Worm (Caenorhabditis elegans): Measurements from ENCODE around the gene T23B7.2.

Gene T23B7.2

ce11 chrII:4874335-4874861 lies 32.4 kb upstream of the T23B7.2 start, which contains the start of gene F11G11.15:
Gene F11G11.15 (plus strand): TSS chrII:4874845.
- TF ChIP-seq blmp-1 (tag; optimal IDR thresholded peaks at IDR 0.05) (no peak), mab-5 (tag; optimal IDR thresholded peaks at IDR 0.05) (no peak), elt-1 (tag; optimal IDR thresholded peaks at IDR 0.05; ENCODE audit: borderline replicate concordance, insufficient read depth) (no peak), snpc-4 (tag; optimal IDR thresholded peaks at IDR 0.05) (no peak), nhr-237 (tag; optimal IDR thresholded peaks at IDR 0.05) (no peak), nhr-2 (tag; optimal IDR thresholded peaks at IDR 0.05) (no peak), nhr-12 (tag; optimal IDR thresholded peaks at IDR 0.05) (no peak), flh-1 (GFP tag; optimal IDR thresholded peaks at IDR 0.05) (no peak), lin-13 (tag; optimal IDR thresholded peaks at IDR 0.05) (no peak), unc-120 (tag; optimal IDR thresholded peaks at IDR 0.05; ENCODE audit: poor library complexity, severe bottlenecking) (no peak), mep-1 (tag; optimal IDR thresholded peaks at IDR 0.05) (no peak), hlh-1 (tag; optimal IDR thresholded peaks at IDR 0.05) (no peak), ceh-39 (tag; optimal IDR thresholded peaks at IDR 0.05) (no peak), mls-2 (tag; optimal IDR thresholded peaks at IDR 0.05) (no peak), nhr-28 (tag; optimal IDR thresholded peaks at IDR 0.05) (no peak)

DNA sequence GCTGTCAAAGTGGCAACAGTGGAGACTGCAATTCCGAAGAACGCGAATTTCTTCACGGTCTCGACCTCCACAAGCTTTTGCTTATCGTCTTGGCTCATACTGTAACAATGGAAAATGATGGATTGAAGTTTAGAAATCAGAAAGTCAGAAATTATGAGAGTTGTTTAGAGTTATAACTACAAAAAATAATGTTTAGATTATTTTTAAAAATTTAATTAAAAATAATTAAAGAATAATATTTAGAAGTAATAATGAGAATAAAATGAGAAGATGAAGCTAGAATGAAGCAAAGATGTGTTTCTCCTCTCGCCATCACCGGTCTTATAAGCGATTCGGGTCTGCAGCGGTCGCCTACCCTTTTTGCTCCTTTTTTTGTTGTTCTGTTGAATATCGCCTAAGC lies 31.0 kb upstream of the T23B7.2 start, which contains the start of gene col-73:
col-73 (minus strand) TSS at position 101 of the 400 bp plus-strand sequence.
- TF ChIP-seq elt-3 (tag; optimal IDR thresholded peaks at IDR 0.05) (no peak), ceh-43 (GFP tag; optimal IDR thresholded peaks at IDR 0.05) (no peak), zip-8 (tag; optimal IDR thresholded peaks at IDR 0.05) (no peak), mep-1 (tag; optimal IDR thresholded peaks at IDR 0.05) (no peak), lsy-2 (tag; optimal IDR thresholded peaks at IDR 0.05) (no peak), tbx-8 (GFP tag; optimal IDR thresholded peaks at IDR 0.05) (no peak), lin-13 (tag; optimal IDR thresholded peaks at IDR 0.05) (no peak), lin-32 (GFP tag; optimal IDR thresholded peaks at IDR 0.05) (no peak), sptf-1 (tag; optimal IDR thresholded peaks at IDR 0.05) (no peak), nhr-12 (tag; optimal IDR thresholded peaks at IDR 0.05) (no peak), flh-1 (GFP tag; optimal IDR thresholded peaks at IDR 0.05) (no peak), mab-5 (tag; optimal IDR thresholded peaks at IDR 0.05) (no peak), nhr-76 (tag; optimal IDR thresholded peaks at IDR 0.05) (no peak)

DNA sequence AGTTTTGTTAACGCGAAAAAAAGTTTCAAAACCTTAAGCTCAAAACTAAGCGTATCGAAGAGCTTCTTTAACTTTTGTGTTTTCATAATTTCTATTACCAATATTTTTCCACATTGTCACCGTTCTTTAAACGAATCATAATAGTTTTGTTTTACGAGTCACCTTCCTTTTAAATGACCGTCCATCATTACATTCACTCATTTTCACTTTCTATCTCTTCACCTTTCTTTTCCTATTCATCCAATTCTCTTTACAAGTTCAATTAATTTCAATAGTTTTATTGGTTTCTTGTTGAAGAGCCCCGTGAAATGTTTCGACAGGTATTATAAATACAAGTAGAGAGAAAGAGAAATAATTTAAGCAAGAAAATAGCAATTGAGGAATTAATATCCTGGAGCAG lies 29.8 kb upstream of the T23B7.2 start:
- no peak for TF ChIP-seq nhr-28 (tag; optimal IDR thresholded peaks at IDR 0.05)
- no peak for TF ChIP-seq nhr-12 (tag; optimal IDR thresholded peaks at IDR 0.05)
- no peak for TF ChIP-seq elt-3 (tag; optimal IDR thresholded peaks at IDR 0.05)
- TF ChIP-seq lin-13 (tag; optimal IDR thresholded peaks at IDR 0.05) = no peak
- no peak for TF ChIP-seq ham-2 (GFP tag; optimal IDR thresholded peaks at IDR 0.05)
- TF ChIP-seq tbx-8 (GFP tag; optimal IDR thresholded peaks at IDR 0.05) = no peak
- TF ChIP-seq hlh-1 (tag; optimal IDR thresholded peaks at IDR 0.05) = no peak
- no peak for TF ChIP-seq unc-39 (tag; optimal IDR thresholded peaks at IDR 0.05)
- TF ChIP-seq ces-1 (GFP tag; optimal IDR thresholded peaks at IDR 0.05) = no peak
- no peak for TF ChIP-seq nhr-76 (tag; optimal IDR thresholded peaks at IDR 0.05)

- TF ChIP-seq hlh-1 (tag; optimal IDR thresholded peaks at IDR 0.05) (no peak), snpc-4 (tag; optimal IDR thresholded peaks at IDR 0.05) (no peak), ces-1 (GFP tag; optimal IDR thresholded peaks at IDR 0.05) (no peak), ham-2 (GFP tag; optimal IDR thresholded peaks at IDR 0.05) (no peak), nhr-28 (tag; optimal IDR thresholded peaks at IDR 0.05) (no peak), unc-62 (GFP tag; optimal IDR thresholded peaks at IDR 0.05) (no peak), pha-4 (tag; optimal IDR thresholded peaks at IDR 0.05) (no peak), nhr-237 (tag; optimal IDR thresholded peaks at IDR 0.05) (no peak), nhr-2 (tag; optimal IDR thresholded peaks at IDR 0.05) (no peak), nhr-76 (tag; optimal IDR thresholded peaks at IDR 0.05) (no peak), ceh-43 (GFP tag; optimal IDR thresholded peaks at IDR 0.05) (no peak), mls-2 (tag; optimal IDR thresholded peaks at IDR 0.05) (no peak), lsy-2 (tag; optimal IDR thresholded peaks at IDR 0.05) (no peak), unc-39 (tag; optimal IDR thresholded peaks at IDR 0.05) (no peak), ceh-39 (tag; optimal IDR thresholded peaks at IDR 0.05) (no peak)
These were observed 28.6 kb upstream of the T23B7.2 start, which contains the start of gene col-20 for ce11 chrII:4870691-4871090. Gene col-20 (minus strand): TSS chrII:4870791.

ce11 chrII:4869793-4870343 lies 27.8 kb upstream of the T23B7.2 start:
- no peak for TF ChIP-seq lsy-2 (tag; optimal IDR thresholded peaks at IDR 0.05)
- TF ChIP-seq lin-13 (tag; optimal IDR thresholded peaks at IDR 0.05) = no peak
- no peak for TF ChIP-seq unc-39 (tag; optimal IDR thresholded peaks at IDR 0.05)
- TF ChIP-seq bed-3 (GFP tag; optimal IDR thresholded peaks at IDR 0.05) = no peak
- TF ChIP-seq M03D4.4 (tag; optimal IDR thresholded peaks at IDR 0.05) = no peak
- TF ChIP-seq drap-1 (GFP tag; optimal IDR thresholded peaks at IDR 0.05) = no peak
- no peak for TF ChIP-seq unc-62 (GFP tag; optimal IDR thresholded peaks at IDR 0.05)
- no peak for TF ChIP-seq ceh-43 (GFP tag; optimal IDR thresholded peaks at IDR 0.05)
- TF ChIP-seq nhr-2 (tag; optimal IDR thresholded peaks at IDR 0.05) = no peak
- TF ChIP-seq hlh-1 (tag; optimal IDR thresholded peaks at IDR 0.05) = no peak
- no peak for TF ChIP-seq flh-1 (GFP tag; optimal IDR thresholded peaks at IDR 0.05)

Data from whole organism, mixed stage, embryonic.